Fruit fly (Drosophila melanogaster) Kc167 (cell line): ENCODE measurements around the gene CG12231.

Source experiments
- Myc ChIP-seq: fragments of >200 bp; optimal IDR thresholded peaks from 2 replicates; lab custom pipeline; 2017; ENCODE audit warnings: missing external identifiers
- Sin3A ChIP-seq: fragments of >200 bp; optimal IDR thresholded peaks from 2 replicates; lab custom pipeline; 2018; ENCODE audit warnings: missing external identifiers
- h ChIP-seq: fragments of >200 bp; optimal IDR thresholded peaks from 3 replicates; lab custom pipeline; 2018; ENCODE audit warnings: missing external identifiers
- insv ChIP-seq: fragments of >200 bp; optimal IDR thresholded peaks from 3 replicates; lab custom pipeline; 2018; ENCODE audit warnings: missing external identifiers
- psq ChIP-seq: fragments of >200 bp; optimal IDR thresholded peaks from 2 replicates; lab custom pipeline; 2017; ENCODE audit warnings: missing external identifiers
- ttk ChIP-seq: sonication (Bioruptor generic); optimal IDR thresholded peaks from 2 replicates; lab custom pipeline; 2017; ENCODE audit warnings: missing external identifiers

dm6 chrX:19494830-19495610 is 36.5 kb downstream of the CG12231 start, which contains the start of the genes ksh, CG14200 and Pfrx:
- TF ChIP-seq h (lab: Kevin White, UChicago) (no peak), ttk (lab: Kevin White, UChicago) (no peak), Sin3A (no peak), psq (lab: Kevin White, UChicago) (no peak), insv (lab: Kevin White, UChicago) (no peak), Myc (lab: Kevin White, UChicago) (no peak)
